Fruit fly (Drosophila melanogaster): ENCODE results near the gene CG32856.

DNA sequence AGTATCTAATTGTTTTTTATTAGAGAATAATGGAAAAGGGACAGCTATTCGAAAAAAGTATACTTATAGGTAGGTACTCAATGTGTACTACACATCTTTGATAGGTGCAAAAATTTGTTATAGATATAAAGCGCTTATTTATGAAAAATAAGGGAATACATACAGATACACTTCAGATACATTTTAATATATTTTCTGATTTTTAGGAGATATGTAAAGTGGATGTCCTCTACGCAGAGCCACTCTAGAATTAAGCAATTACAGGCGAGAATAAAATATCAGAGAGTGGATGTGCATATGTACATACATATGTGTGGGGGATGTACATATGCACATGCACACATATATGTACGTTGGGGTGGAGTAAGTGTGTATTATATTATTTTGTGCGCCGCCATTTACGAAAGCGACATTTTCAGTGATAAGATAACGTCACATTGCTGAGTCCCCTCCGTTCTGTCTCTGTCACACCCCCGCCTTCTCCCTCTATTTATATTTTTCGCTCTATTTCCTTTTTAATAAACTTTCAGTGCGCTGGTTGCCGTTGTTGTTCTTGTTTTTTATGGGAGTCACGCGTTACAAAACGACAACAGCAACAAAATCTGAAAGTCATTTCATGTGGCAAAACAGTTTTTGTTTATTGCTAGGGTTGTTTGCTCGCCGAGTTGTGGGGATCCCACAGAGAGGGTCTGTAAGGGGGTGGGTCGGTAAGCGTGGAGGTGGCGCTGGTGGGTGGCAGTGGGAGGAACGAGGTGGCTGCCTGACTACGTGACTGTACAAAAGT is 39.7 kb upstream of the CG32856 start:
- TF ChIP-seq CG8119 (GFP tag; IDR thresholded peaks at IDR 0.05), result 0 out of 3 replicates have a peak, but pooled peaks have one; percentile 34
- no peak for TF ChIP-seq esn (GFP tag; optimal IDR thresholded peaks at IDR 0.05)
- TF ChIP-seq OdsH (GFP tag; optimal IDR thresholded peaks at IDR 0.05), result no peak
- no peak for TF ChIP-seq Hr4 (GFP tag; optimal IDR thresholded peaks at IDR 0.05)
- TF ChIP-seq Gug (GFP tag; IDR thresholded peaks at IDR 0.05), result no peak
- peak; percentile 22; the same call in 1 of the 3 replicates for TF ChIP-seq CG6163 (GFP tag; IDR thresholded peaks at IDR 0.05)
- TF ChIP-seq Sox102F (GFP tag; optimal IDR thresholded peaks at IDR 0.05), result no peak
- no peak for TF ChIP-seq CG10669 (GFP tag; optimal IDR thresholded peaks at IDR 0.05)
